Worm (Caenorhabditis elegans) whole organism, young adult: ENCODE results near the gene F07C6.3.

ENCODE experiments used
- B0035.1 ChIP-seq: sonication (generic microtip); optimal IDR thresholded peaks from 2 replicates; lab custom pipeline; 2016; ENCODE audit warnings: missing genetic modification characterization, mild to moderate bottlenecking, missing compliant biosample characterization, missing genotype, missing genetic modification reagents
- K11D2.4 ChIP-seq: fragments of 200-800 bp; sonication (Bioruptor generic); IDR thresholded peaks from 2 replicates; pipeline ENCODE4 v1.3.6; 2022; ENCODE audit warnings: missing genetic modification reagents, missing genetic modification characterization, missing compliant biosample characterization
- chd-7 ChIP-seq: sonication (generic microtip); optimal IDR thresholded peaks from 2 replicates; lab custom pipeline; 2016; ENCODE audit warnings: mild to moderate bottlenecking, missing genetic modification characterization, moderate library complexity, missing compliant biosample characterization
- ekl-4 ChIP-seq: fragments of 200-800 bp; sonication (Bioruptor generic); IDR thresholded peaks from 2 replicates; pipeline ENCODE4 v1.3.6; 2022; ENCODE audit warnings: missing genetic modification reagents, missing genetic modification characterization, missing compliant biosample characterization
- lin-40 ChIP-seq: sonication (generic microtip); optimal IDR thresholded peaks from 2 replicates; lab custom pipeline; 2016; ENCODE audit warnings: missing genetic modification characterization, mild to moderate bottlenecking, missing compliant biosample characterization, missing genotype, missing genetic modification reagents
- mes-4 ChIP-seq: sonication (generic microtip); optimal IDR thresholded peaks from 2 replicates; lab custom pipeline; 2016; ENCODE audit warnings: missing genotype, missing genetic modification characterization, missing compliant biosample characterization
- nfya-1 ChIP-seq: sonication (generic microtip); optimal IDR thresholded peaks from 2 replicates; lab custom pipeline; 2017; ENCODE audit warnings: antibody characterized with exemption, missing compliant biosample characterization, missing genetic modification characterization, borderline replicate concordance; ENCODE audit not compliant: insufficient read depth
- nfyb-1 ChIP-seq: fragments of 200-800 bp; sonication (Bioruptor generic); IDR thresholded peaks from 2 replicates; pipeline ENCODE4 v1.3.6; 2022; ENCODE audit warnings: missing genetic modification reagents, missing genetic modification characterization, missing compliant biosample characterization

DNA sequence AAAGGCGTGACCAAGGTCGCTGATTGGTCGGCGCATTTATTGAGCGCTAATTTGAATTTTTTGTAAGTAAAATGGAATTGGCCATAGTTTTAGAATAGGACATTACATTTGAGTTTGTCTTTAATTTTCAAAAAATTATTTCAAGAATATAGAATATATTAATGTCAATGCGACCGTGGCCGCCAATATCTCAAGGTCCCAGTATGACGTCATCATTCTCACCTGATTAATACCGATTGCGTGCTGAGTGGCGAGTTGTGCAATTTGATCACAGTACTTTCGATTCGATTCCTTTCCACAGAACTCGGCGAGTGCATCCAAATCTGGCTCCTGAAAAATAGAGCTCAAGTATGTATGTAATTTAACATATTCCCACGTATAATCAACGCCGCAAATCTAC lies 33.4 kb upstream of the F07C6.3 start:
- TF ChIP-seq nfyb-1 (GFP tag; lab: Robert Waterston, UW) (no peak), nfya-1 (tag; lab: Kevin White, UChicago) (no peak), B0035.1 (tag; lab: Kevin White, UChicago) (no peak), chd-7 (no peak), ekl-4 (GFP tag; lab: Robert Waterston, UW) (no peak), mes-4 (tag; lab: Kevin White, UChicago) (no peak), lin-40 (tag; lab: Kevin White, UChicago) (no peak), K11D2.4 (GFP tag; lab: Robert Waterston, UW) (no peak)
